Fruit fly (Drosophila melanogaster): ENCODE data around the gene cbt.

The cbt gene

DNA sequence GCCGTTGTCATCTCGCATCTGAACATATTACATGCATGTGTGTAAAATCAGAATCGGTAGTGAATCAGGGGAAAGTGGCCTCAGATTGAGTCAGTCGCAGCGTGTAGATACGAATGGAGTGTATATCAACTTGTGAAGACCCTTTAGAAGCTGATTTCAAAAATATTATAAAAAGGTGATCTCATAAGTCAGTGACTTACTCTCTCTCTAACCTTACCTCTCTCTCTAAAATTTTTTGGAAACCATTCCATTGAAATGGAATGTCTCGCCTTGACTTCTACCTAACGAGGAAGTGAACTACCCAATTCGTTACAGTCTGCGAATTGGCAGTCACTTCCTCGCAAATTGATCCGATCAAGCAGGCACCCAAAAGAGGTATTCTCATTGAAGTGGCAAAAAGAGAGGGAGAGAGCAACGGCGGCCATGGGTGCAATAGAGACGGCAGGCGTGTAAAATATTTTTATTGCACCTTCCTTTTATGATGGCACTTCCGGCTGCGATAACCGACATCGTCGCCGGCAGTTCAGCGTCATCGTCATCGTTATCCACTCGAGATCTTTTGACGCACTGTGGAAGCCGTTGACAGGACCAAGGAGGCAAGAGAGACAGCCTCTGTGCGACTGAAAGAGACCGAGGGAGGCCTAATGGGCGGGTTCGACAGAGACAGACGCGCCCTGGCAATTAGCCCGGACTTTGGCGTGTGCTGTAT is 38.6 kb upstream of the cbt start:
- TF ChIP-seq CG8478 (optimal IDR thresholded peaks at IDR 0.05) (no peak), CTCF (optimal IDR thresholded peaks at IDR 0.05) (no peak)

DNA sequence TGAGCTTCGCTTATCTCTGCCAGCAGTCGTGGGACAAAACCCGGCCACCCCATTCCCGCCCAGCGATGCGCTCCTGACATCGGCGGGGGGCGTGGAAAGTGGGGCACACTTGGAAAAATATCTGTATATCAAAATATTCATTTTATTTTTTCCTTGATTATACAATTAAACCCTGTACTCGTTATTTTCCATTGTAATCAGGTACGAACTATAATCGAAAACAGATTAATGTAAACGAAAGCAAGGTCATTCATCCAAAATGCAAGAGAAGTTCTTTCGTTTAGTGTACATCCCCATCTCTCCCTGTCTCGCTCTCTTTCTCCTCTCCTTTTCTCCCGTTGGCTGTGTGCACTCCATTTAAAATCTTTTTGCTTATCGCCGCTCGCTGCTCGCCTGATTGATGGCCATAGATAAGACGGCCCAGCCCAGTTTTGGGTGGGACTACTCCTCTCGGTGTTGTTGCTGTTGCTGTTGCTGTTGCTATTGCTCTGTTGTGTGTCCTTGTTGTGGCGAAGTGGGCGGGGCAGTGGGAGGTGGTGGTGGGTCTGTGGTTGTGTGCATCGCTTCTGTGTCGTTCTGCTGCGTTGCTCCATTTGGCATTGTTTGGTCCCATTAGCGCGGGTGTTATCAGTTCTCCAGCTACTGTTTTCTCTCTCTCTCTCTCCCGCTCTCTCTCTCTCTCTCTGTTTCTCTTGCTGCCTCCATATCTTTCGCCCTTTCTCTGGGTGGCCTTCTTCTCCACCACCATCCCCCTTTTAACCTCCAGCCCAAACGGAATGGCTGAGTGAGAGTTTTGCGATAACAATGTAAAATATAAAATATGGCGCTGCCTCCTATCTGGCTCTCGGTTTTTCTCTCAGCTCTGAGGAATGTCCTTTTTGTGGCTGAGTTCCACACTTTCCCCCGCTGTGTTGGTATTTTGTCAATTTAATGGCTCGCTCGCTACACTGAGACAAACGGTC is 36.8 kb upstream of the cbt start:
- TF ChIP-seq CTCF (optimal IDR thresholded peaks at IDR 0.05) (no peak), CG8478 (optimal IDR thresholded peaks at IDR 0.05) (no peak)

DNA sequence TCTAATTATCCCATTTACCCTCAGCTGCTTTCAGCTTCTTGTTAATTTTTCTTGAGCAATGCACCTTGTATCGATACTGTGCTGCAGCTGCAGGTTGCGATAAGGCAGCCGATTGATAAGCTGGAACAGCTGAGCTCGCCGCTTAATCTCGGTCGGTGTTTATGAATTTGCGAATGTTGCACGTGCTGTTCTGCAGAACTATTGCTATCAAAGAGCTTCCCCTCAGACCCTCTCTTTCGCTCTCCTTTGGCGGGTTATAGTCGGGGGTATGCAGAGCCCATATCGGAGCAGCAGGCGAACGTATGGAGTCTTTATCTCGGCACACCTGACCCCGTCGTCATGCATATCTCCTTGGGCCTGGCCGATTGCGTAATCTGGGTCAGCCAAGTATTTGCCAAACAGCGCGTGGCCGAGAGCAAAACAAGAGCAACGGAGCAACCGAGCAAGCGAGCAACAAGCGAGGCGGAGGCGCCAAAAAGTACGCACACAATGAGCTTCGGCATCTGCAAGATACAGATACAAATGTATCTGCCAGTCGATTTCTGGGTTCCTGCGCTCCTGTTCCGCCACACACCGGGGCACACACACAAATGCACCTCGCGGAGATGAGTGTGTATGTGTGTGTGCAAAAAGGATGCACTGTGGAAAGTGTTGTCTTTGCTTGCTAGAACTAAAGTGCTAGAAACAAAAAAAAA is 34.8 kb upstream of the cbt start:
- TF ChIP-seq CTCF (optimal IDR thresholded peaks at IDR 0.05) (no peak), CG8478 (optimal IDR thresholded peaks at IDR 0.05) (no peak)

DNA sequence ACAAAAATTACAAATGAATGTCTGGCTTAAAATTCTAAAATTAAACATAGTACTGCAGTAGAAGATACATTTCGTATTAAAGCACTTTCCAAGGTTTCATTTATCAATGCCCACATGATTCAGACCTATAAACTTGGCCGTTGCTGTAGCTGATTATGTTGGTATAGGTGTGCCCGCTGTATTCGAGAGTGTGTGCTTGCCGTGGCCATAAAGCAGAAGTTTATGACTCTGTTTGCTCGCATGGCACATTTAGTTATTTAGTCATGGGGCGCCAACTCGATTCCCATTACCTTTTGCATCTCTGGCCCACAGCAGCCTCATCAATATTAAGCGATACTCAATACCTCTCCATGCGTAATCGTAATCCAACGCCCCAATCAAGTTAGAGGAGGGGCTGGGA is 33.5 kb upstream of the cbt start:
- TF ChIP-seq CTCF (optimal IDR thresholded peaks at IDR 0.05), result no peak
- no peak for TF ChIP-seq CG8478 (optimal IDR thresholded peaks at IDR 0.05)

DNA sequence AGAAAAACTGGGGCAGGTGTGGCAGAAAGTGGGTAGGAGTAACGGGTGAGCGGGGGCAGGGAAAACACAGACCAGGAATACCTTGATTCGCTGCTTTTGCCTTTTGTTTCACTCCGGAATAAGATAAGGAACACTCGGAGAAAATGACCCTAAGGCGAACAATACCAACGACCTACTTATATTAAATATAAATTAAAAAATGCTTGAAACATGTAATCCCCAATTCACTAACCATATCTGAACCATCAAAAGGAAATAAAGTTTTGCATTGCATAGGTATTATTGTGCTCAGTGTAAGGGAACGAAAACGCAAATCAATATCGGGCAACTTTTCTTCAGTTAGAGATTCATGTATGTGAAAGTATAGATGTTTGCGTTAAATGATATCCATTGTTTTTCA is 32.5 kb upstream of the cbt start:
- TF ChIP-seq CG8478 (optimal IDR thresholded peaks at IDR 0.05) (no peak), CTCF (optimal IDR thresholded peaks at IDR 0.05) (no peak)

DNA sequence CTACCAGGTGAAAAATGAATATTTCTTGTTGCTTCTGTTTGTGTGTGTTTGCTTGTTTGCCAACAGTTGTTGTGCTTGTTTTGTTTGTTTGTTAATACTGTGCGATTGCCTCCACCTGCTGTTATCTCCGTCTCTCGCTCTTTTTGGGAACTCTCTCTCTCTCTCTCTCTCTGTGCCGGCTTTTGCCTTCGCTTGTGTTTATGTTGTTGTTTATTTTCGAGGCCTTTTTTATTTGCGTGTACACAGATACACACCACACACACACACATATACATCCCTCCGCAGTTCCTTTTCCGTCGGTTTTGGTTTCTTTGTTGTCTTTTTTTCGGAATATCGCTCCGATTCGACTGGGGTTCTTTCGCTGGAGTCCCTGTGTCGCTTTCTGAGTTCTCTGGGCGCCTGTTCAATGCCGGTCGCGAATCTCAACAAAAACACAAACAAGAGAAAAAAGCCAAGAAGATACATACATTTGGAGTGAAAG is 31.1 kb upstream of the cbt start:
- no peak for TF ChIP-seq CG8478 (optimal IDR thresholded peaks at IDR 0.05)
- TF ChIP-seq CTCF (optimal IDR thresholded peaks at IDR 0.05), result no peak

DNA sequence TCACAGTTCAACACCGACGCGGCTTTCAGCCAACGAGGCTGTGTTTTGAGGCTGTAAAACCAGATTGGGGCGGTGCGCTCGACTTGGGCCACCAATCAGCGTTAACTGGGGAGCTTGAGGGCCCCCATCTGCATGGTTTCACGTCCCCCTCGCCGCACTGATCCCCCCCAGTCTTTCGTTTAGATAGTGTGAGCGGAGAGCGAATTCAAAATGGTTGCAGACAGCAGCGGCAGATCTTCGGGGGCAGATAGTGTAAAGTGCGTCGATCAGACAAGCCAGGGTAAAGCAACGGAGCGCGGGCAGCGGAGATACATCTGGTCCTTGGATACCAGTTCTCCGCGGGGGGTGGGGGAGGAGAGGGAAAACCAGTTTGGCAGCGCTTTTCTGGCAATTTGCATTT is 27.7 kb upstream of the cbt start:
- TF ChIP-seq CTCF (optimal IDR thresholded peaks at IDR 0.05) (no peak), CG8478 (optimal IDR thresholded peaks at IDR 0.05) (no peak)

DNA sequence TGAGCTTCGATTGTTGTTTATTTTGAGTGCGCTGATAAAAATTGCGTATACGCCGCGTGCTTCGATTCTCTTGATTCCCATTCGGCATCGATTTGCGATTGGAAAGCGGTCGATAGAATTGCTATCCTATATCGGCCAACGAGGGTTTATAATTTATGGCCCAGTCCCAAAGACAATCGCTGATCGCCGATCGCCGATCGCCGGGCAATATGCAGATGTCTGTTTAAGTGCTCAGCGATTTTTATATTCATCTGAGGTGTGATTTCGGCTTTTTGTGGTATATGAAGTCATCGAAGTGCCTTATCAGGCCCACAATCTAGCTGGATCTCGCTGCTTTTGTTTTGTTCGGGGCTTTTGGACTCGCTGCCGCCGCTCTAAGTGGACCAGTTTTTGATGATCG is 27.0 kb upstream of the cbt start:
- TF ChIP-seq CTCF (optimal IDR thresholded peaks at IDR 0.05), result no peak

DNA sequence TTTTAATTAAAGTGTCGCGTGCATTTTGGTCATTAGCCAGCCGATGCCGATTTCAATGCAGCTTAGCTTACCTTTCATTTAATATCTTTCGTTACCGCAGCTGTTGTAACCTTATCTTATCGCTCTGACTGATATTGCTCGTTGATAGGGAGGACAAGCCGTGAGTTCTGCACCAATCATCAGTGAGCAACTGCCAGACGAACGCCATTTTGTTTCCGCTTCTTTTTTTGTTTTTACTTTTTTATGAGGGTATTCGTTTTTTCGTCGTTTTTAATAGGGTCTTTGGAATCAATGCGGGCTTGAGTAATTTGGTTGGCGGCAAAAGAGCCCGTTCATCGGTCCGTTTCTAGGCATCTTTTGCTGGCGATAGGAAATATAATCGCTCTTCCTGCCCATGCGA is 25.5 kb upstream of the cbt start:
- TF ChIP-seq CTCF (optimal IDR thresholded peaks at IDR 0.05) (no peak), CG8478 (optimal IDR thresholded peaks at IDR 0.05) (no peak)

DNA sequence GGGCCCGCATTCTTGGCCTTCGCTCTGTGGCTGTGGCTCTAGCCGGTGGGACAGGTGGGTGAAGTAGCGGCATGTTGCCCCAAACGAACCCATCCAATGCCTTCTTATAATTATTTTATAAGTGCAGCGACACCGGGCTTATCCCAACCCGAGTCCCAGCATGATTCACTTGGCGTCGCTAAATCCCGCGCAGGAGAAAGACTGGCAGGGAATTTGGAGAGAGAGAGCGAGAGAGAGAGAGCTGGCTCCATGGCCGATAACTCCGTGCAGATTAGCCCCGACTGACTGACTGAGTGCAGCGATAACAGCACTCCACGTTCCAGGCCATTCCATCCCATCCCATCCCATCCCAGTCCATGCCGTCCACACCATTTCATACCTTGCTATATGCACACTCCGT is 22.1 kb upstream of the cbt start:
- TF ChIP-seq CTCF (optimal IDR thresholded peaks at IDR 0.05) (no peak), CG8478 (optimal IDR thresholded peaks at IDR 0.05) (no peak)

DNA sequence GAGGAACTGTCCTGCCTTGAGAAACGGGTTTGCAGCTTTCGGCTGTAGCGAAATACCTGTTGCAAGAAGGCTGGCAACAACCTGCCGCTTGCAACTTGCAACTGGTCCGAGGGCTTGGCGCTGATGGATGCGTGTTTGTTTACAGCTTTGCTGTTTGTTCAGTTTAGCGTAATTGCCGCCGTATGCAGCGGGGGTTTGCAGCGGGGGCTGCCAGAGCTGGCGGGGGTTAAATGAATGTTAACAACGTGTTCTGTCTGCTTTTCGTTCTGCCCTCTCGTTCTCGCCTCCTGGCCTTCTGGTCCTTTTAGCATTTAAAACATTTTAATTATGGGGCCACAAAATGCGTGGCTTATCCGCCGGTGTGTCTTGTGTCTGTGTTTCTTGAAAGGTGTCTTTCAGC is 20.5 kb upstream of the cbt start:
- TF ChIP-seq CTCF (optimal IDR thresholded peaks at IDR 0.05) (no peak), CG8478 (optimal IDR thresholded peaks at IDR 0.05) (no peak)

DNA sequence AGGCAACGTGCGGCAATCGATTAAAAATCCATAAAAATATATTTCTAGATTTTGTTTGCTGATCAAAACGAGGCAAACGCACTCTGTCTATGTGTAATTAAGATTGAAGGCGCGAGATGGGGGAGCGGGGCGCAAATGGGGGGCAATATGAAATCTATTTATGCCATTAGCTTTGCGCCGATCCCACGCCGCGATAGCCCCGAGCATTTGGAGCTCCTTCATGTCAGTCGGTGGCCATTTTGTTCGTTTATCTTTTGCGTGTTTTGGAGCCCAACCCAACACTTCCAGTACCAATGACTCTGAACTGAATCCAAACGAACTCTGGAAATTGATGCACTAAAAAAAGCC is 19.0 kb upstream of the cbt start:
- TF ChIP-seq CTCF (optimal IDR thresholded peaks at IDR 0.05) (no peak), CG8478 (optimal IDR thresholded peaks at IDR 0.05) (no peak)

DNA sequence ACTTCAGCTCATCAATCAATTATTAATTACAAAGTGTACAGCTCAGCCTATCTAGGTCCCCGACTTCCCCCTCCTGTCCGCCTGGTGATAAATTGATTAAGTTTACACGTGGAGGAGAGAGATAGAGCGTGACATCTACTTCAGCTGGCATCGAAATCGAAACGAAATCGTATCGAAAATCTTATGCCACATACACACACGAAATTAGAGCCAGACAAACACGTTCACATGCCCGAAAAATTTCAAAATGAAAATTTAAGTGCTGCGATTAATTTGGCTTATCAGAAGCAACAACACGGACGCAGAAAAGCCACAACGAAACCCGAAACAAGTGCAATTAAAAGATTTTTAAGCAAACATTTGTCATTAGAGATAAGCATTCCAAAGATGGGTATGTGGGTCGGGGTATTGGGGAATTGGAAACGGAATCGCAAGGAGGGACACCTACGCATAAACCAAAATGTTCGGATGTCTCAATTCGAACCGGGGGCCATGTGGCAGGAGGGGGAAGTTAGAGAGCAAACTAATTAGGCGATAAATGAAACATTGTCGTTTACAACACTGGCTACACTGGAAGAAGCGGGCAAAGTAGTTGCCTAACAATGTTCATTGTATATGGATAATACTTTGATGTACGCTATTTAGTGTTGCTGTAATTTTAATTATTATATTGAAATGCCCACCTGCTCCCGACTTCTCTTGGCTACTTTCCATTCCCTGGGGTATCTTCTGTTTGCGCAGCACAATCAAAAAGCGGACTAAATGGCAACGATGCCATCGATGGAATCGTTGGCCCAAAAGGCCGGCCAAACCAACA is 18.4 kb upstream of the cbt start:
- no peak for TF ChIP-seq CG8478 (optimal IDR thresholded peaks at IDR 0.05)
- no peak for TF ChIP-seq CTCF (optimal IDR thresholded peaks at IDR 0.05)

DNA sequence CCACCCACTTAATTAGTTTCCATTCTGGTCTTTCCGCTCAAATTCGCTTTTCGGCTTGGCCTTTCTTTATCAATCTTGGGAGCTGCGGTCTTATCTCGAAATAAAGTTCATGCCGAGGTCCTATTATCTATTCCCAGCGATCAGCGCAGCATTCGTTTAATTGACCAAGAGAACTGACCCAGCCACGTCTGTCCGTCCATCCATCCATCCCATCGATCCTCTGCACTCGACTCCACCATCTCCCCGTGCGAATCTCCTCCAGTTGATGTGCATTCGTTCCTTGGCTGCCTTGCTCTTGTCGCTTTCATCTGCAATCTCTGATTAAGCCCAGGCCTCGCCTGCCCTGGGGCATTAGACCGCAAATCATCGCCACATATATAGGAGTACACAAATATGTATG is 17.4 kb upstream of the cbt start:
- TF ChIP-seq CTCF (optimal IDR thresholded peaks at IDR 0.05) (no peak), CG8478 (optimal IDR thresholded peaks at IDR 0.05) (no peak)

DNA sequence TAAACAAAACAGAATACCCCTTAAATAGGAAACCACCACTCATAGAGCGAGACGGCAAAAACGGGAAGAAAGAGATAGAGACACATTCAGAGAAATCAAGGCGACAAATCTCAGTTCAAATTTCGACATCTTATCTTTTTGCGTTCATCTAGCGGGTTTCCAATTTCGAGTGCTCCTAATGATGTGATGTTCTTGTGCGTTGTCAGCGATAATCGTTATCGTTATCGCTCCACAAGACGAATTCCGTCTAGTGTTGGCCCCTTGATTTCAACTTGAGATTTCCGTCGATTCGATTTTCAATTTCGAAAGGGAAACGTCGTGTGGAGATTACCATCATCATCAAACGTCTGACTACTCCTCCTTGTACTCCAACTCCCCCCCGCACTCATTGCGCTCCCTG is 16.9 kb upstream of the cbt start:
- TF ChIP-seq CG8478 (optimal IDR thresholded peaks at IDR 0.05) (no peak), CTCF (optimal IDR thresholded peaks at IDR 0.05) (no peak)

Measured in S2 (cell line).